Worm (Caenorhabditis elegans): Measurements from ENCODE around the gene F59B2.8.

- TF ChIP-seq him-1 (tag; optimal IDR thresholded peaks at IDR 0.05) (peak; percentile 21), W03F9.2 (tag; optimal IDR thresholded peaks at IDR 0.05) (no peak), dao-5 (tag; optimal IDR thresholded peaks at IDR 0.05) (no peak)
Observed at ce11 chrIII:8973163-8973562, 36.8 kb downstream of the F59B2.8 start.

All from whole organism, L4/young adult.